Fruit fly (Drosophila melanogaster): ENCODE measurements around the gene ScpX.

DNA sequence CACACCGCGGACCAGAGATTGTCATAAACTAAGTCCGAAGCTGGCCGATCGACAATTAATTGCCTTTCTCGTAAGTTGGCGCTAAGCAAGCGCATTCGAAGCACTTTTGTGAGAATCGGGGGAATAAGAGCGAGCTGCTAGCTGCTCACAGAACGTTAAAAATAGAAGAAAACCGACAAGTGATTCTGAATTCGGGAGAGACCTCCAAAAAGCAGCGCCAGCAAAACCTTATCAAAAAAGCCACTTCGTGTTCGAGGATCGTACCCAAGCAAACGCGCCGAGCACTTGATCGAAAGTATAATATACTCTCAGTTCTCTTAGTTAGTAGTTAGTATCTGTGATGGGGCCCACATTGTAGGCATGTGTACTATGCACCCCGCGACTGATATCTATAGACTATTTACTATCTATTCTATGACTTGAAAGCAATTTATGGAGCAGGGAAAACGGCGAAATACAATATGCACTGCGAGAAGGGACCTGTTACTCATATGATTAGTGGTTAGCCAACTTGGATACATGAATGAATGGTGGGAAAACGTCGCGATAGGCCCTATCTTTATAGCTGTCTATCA lies 43.5 kb upstream of the ScpX start:
- no peak for TF ChIP-seq GATAd (GFP tag; optimal IDR thresholded peaks at IDR 0.05)
- no peak for TF ChIP-seq usp (GFP tag; optimal IDR thresholded peaks at IDR 0.05)
- TF ChIP-seq tai (GFP tag; optimal IDR thresholded peaks at IDR 0.05) = no peak
- TF ChIP-seq Jra (GFP tag; optimal IDR thresholded peaks at IDR 0.05) = no peak
- TF ChIP-seq HLH106 (tag; optimal IDR thresholded peaks at IDR 0.05) = no peak
- no peak for TF ChIP-seq pan (optimal IDR thresholded peaks at IDR 0.05)

Measured in whole organism, wandering third instar larva.